Worm (Caenorhabditis elegans): ENCODE results near the gene col-130.

Gene col-130

DNA sequence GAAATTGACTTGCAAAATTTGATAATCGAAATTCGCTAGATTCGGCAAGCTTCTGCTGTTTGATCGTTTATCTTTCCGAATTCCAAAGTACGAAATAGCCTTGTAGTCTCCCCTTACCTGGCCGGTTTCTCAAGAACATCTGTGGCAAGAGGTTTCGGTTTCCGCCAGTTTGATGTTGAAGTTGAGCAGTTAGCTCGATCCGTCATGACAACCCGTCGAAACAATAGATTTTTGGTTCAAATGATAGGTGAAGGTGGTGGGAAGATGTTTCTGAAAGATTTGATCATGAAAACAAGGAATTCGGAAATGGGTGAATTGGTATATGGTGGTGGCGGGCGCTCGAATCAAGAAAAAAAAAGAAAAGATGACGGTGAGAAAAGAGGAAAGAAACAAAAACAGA is 29.9 kb downstream of the col-130 start, which contains the start of gene acs-20:
acs-20 (minus strand) TSS at position 270 of the 400 bp plus-strand sequence.
- TF ChIP-seq hmg-4 (GFP tag; optimal IDR thresholded peaks at IDR 0.05) (no peak), ceh-13 (GFP tag; optimal IDR thresholded peaks at IDR 0.05) (no peak), ets-7 (tag; optimal IDR thresholded peaks at IDR 0.05) (no peak), ama-1 (optimal IDR thresholded peaks at IDR 0.05) (no peak), hmbx-1 (tag; optimal IDR thresholded peaks at IDR 0.05) (no peak), sea-1 (GFP tag; conservative IDR thresholded peaks at IDR 0.05) (no peak), tbx-37 (GFP tag; conservative IDR thresholded peaks at IDR 0.05) (no peak), hnd-1 (tag; optimal IDR thresholded peaks at IDR 0.05) (no peak), pes-1 (GFP tag; IDR thresholded peaks at IDR 0.05) (no peak)

DNA sequence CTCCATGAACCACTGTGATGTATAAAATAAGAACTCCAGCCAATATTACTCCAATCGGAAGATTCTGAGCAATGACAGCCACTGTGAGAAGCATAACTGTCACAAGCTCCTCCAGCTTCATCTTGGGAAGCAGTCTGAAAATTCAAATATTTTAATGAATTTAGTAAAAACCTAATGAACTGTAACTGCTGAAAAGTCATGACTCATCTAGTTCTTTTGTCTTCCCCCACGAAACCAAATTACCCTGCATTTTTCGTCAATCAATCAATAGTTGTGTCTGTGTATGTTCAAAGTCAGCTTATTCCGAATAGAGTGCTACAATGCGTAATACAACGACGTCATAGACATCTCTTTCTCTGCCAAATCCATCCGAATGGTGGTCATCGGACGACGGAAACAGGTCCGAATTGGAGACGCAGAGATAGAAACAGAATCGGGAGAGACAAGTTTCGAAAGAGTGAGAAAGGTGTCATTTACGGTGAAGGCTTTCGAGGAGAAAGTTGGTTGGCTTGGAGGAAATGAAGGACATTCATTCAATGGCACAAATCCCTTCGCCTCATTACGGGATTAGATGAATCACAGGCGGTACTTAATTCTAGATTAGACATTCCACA is 31.6 kb downstream of the col-130 start:
- TF ChIP-seq hnd-1 (tag; optimal IDR thresholded peaks at IDR 0.05) (no peak), aly-1 (tag; optimal IDR thresholded peaks at IDR 0.05) (no peak), F13C5.2 (tag; optimal IDR thresholded peaks at IDR 0.05) (no peak), ets-7 (tag; optimal IDR thresholded peaks at IDR 0.05) (no peak), scrt-1 (GFP tag; IDR thresholded peaks at IDR 0.05) (no peak), hmbx-1 (tag; optimal IDR thresholded peaks at IDR 0.05) (no peak), hmg-4 (GFP tag; optimal IDR thresholded peaks at IDR 0.05) (no peak), tra-4 (tag; optimal IDR thresholded peaks at IDR 0.05) (no peak), tbx-11 (GFP tag; IDR thresholded peaks at IDR 0.05) (no peak), B0310.2 (tag; optimal IDR thresholded peaks at IDR 0.05) (no peak), ceh-13 (GFP tag; optimal IDR thresholded peaks at IDR 0.05) (no peak), pes-1 (GFP tag; IDR thresholded peaks at IDR 0.05) (no peak), tbx-37 (GFP tag; conservative IDR thresholded peaks at IDR 0.05) (no peak), ama-1 (optimal IDR thresholded peaks at IDR 0.05) (no peak)

DNA sequence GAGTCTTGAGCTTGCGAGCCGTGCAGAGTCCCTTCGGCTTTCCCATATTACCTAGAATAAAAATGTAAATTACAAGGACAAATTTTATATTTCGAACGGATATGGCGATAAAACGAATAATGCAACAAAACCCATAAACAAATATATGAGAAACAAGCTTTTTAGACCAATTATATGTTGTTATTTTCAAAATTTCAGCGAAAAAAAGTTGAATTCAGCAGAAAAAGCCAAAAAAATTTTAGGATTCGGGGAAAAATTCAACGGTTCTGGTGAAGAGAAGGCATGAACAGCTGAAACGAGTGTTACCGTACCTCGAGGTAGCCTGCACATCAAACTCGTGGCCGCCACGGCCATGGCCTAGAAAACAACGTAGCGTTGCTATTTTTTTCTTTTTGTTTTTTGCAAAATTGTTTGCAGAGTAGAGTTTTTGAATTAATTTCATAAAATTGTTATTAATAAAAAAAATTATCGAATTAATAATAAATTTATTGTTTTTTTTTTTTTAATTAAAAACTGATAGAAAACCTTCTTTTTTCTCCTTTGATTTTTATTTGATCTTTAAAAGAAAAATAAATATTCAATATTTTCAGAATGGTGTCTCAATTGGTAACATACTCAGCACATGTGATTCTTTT is 37.2 kb downstream of the col-130 start, which contains the start of the genes rps-23 and dpm-3:
rps-23 (minus strand) TSS at position 51 of the 635 bp plus-strand sequence.
dpm-3 (plus strand) TSS at position 585 of the 635 bp plus-strand sequence.
- TF ChIP-seq ama-1 (optimal IDR thresholded peaks at IDR 0.05) = no peak
- peak; percentile 59 for TF ChIP-seq flt-1 (GFP tag; IDR thresholded peaks at IDR 0.05)
- peak; percentile 11 for TF ChIP-seq hnd-1 (tag; optimal IDR thresholded peaks at IDR 0.05)
- TF ChIP-seq tra-4 (tag; optimal IDR thresholded peaks at IDR 0.05) = no peak
- TF ChIP-seq sea-1 (GFP tag; conservative IDR thresholded peaks at IDR 0.05) = no peak; the same call in 1 of the 2 replicates
- peak; percentile 83 for TF ChIP-seq tbx-37 (GFP tag; conservative IDR thresholded peaks at IDR 0.05)
- TF ChIP-seq B0310.2 (tag; optimal IDR thresholded peaks at IDR 0.05) = peak; percentile 15
- TF ChIP-seq tbx-11 (GFP tag; IDR thresholded peaks at IDR 0.05) = peak; percentile 57; the same call in 1 of the 2 replicates
- TF ChIP-seq aly-1 (tag; optimal IDR thresholded peaks at IDR 0.05) = no peak
- TF ChIP-seq ceh-13 (GFP tag; optimal IDR thresholded peaks at IDR 0.05) = no peak
- no peak for TF ChIP-seq ets-7 (tag; optimal IDR thresholded peaks at IDR 0.05)
- peak; percentile 2 for TF ChIP-seq ceh-36 (tag; optimal IDR thresholded peaks at IDR 0.05)
- no peak for TF ChIP-seq hmbx-1 (tag; optimal IDR thresholded peaks at IDR 0.05)
- peak; percentile 52 for TF ChIP-seq F13C5.2 (tag; optimal IDR thresholded peaks at IDR 0.05)
- TF ChIP-seq scrt-1 (GFP tag; IDR thresholded peaks at IDR 0.05) = no peak
- peak; percentile 83 for TF ChIP-seq pes-1 (GFP tag; IDR thresholded peaks at IDR 0.05)
- TF ChIP-seq hmg-4 (GFP tag; optimal IDR thresholded peaks at IDR 0.05) = peak; percentile 29

DNA sequence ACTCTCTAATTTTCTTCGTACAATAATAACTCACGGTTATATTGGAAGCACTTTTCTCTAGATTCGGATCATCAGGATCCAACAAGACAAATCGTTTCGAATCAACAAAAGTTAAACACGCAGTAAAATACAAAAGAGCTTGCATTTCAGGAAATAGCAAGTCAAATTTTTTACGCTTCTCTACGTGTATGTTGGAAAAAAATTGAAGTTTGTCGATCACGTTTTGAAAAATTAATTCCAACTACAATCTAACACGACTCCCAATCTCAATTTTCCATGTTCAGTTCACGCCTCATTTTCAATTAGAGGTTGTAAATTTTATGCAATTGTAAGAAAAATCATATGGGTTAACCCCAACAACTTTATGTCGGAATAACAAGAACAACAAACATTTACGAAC is 38.4 kb downstream of the col-130 start, which contains the start of gene spe-45:
spe-45 (minus strand) TSS at position 145 of the 400 bp plus-strand sequence.
- TF ChIP-seq scrt-1 (GFP tag; IDR thresholded peaks at IDR 0.05) (no peak), aly-1 (tag; optimal IDR thresholded peaks at IDR 0.05) (no peak)

DNA sequence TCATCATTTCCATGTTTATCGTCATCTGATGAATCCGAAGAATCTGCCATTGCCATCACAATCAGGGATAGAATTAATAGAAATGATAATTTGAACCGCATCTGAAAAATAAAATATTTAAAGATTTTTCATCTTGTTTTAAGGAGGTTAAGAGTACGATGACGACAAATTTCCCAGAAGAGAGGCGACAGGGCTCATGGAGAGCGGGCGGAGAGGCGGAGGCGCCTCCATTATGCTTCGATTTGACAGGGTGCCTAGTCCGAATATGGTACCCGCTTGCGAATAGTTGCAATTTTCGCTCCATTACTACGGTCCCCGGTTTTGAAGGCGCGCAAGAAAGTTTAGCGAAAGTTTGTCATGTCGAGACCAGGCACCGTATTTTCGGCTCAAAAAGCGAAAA is 43.3 kb downstream of the col-130 start, which contains the start of gene F28D1.6:
F28D1.6 (minus strand) TSS at position 101 of the 400 bp plus-strand sequence.
- TF ChIP-seq tbx-37 (GFP tag; conservative IDR thresholded peaks at IDR 0.05) (no peak), ama-1 (optimal IDR thresholded peaks at IDR 0.05) (no peak), tra-4 (tag; optimal IDR thresholded peaks at IDR 0.05) (no peak), flt-1 (GFP tag; IDR thresholded peaks at IDR 0.05) (no peak), scrt-1 (GFP tag; IDR thresholded peaks at IDR 0.05) (no peak), ceh-36 (tag; optimal IDR thresholded peaks at IDR 0.05) (no peak), hmbx-1 (tag; optimal IDR thresholded peaks at IDR 0.05) (no peak), ceh-13 (GFP tag; optimal IDR thresholded peaks at IDR 0.05) (no peak), F13C5.2 (tag; optimal IDR thresholded peaks at IDR 0.05) (no peak), hmg-4 (GFP tag; optimal IDR thresholded peaks at IDR 0.05) (no peak), hnd-1 (tag; optimal IDR thresholded peaks at IDR 0.05) (no peak), aly-1 (tag; optimal IDR thresholded peaks at IDR 0.05) (no peak)

DNA sequence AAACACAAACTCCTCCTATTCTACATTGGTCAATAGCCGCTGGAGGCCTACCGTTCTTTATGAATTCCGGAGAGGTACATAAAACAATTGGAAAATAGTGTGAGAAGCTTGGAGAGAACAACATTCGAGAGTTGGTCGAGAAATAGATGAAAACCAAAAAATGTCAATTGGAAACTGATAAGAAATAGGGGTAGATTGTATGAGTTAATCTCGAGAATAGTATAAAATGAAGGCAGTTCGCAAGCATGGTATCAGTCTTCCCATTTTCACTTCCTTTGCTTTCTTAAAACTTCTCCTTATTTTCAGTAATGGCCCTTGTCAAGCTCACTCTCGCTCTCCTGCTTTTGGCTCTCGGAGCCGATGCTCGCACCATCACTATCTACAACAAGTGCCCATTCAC is 45.5 kb downstream of the col-130 start, which contains the start of gene thn-2:
thn-2 (plus strand) TSS at position 307 of the 400 bp plus-strand sequence.
- no peak for TF ChIP-seq hnd-1 (tag; optimal IDR thresholded peaks at IDR 0.05)
- TF ChIP-seq pes-1 (GFP tag; IDR thresholded peaks at IDR 0.05) = no peak
- TF ChIP-seq B0310.2 (tag; optimal IDR thresholded peaks at IDR 0.05) = no peak
- no peak for TF ChIP-seq ceh-13 (GFP tag; optimal IDR thresholded peaks at IDR 0.05)
- TF ChIP-seq hmg-4 (GFP tag; optimal IDR thresholded peaks at IDR 0.05) = no peak
- TF ChIP-seq aly-1 (tag; optimal IDR thresholded peaks at IDR 0.05) = no peak
- no peak for TF ChIP-seq tbx-11 (GFP tag; IDR thresholded peaks at IDR 0.05)
- no peak for TF ChIP-seq F13C5.2 (tag; optimal IDR thresholded peaks at IDR 0.05)
- TF ChIP-seq ama-1 (optimal IDR thresholded peaks at IDR 0.05) = no peak
- TF ChIP-seq flt-1 (GFP tag; IDR thresholded peaks at IDR 0.05) = no peak
- TF ChIP-seq tbx-37 (GFP tag; conservative IDR thresholded peaks at IDR 0.05) = no peak
- TF ChIP-seq tra-4 (tag; optimal IDR thresholded peaks at IDR 0.05) = no peak
- no peak for TF ChIP-seq scrt-1 (GFP tag; IDR thresholded peaks at IDR 0.05)
- TF ChIP-seq sea-1 (GFP tag; conservative IDR thresholded peaks at IDR 0.05) = no peak
- no peak for TF ChIP-seq ceh-36 (tag; optimal IDR thresholded peaks at IDR 0.05)
- TF ChIP-seq ets-7 (tag; optimal IDR thresholded peaks at IDR 0.05) = no peak
- no peak for TF ChIP-seq hmbx-1 (tag; optimal IDR thresholded peaks at IDR 0.05)

DNA sequence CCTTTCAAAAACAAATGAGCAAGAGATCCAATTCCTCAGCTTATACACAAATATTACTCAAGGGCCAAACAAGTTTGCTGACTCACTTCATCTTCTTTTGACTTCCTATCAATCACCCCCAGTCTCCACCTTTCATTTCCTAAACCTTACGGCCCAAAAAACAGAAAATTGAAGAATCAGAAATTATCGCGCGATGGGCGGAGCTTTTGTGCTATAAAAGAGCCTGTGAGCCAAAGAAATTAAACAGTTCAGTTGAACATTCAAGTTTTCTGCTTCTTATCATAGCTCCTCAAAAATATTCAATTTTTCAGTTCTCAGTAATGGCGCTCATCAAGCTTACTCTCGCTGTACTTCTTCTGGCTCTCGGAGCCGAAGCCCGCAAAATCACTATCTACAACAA is 48.5 kb downstream of the col-130 start, which contains the start of gene thn-1:
thn-1 (plus strand) TSS at position 301 of the 400 bp plus-strand sequence.
- TF ChIP-seq hmbx-1 (tag; optimal IDR thresholded peaks at IDR 0.05) (no peak), ets-7 (tag; optimal IDR thresholded peaks at IDR 0.05) (no peak), ceh-13 (GFP tag; optimal IDR thresholded peaks at IDR 0.05) (no peak), hmg-4 (GFP tag; optimal IDR thresholded peaks at IDR 0.05) (no peak), aly-1 (tag; optimal IDR thresholded peaks at IDR 0.05) (no peak), ceh-36 (tag; optimal IDR thresholded peaks at IDR 0.05) (no peak), sea-1 (GFP tag; conservative IDR thresholded peaks at IDR 0.05) (no peak), ama-1 (optimal IDR thresholded peaks at IDR 0.05) (no peak), tbx-37 (GFP tag; conservative IDR thresholded peaks at IDR 0.05) (no peak), tra-4 (tag; optimal IDR thresholded peaks at IDR 0.05) (no peak), B0310.2 (tag; optimal IDR thresholded peaks at IDR 0.05) (no peak)

Data from whole organism, early embryonic.